Worm (Caenorhabditis elegans) whole organism, L4 larva: ENCODE results near the gene rmd-1.

ENCODE experiments used
- F26F4.8 ChIP-seq: fragments of 200-800 bp; sonication (Bioruptor generic); conservative IDR thresholded peaks from 2 replicates; pipeline ENCODE4 v1.3.6; 2022; ENCODE audit warnings: missing genetic modification characterization, missing compliant biosample characterization
- F44E2.7 ChIP-seq: fragments of 200-800 bp; sonication (Bioruptor generic); IDR thresholded peaks from 2 replicates; pipeline ENCODE4 v2.1.2; 2022; ENCODE audit warnings: missing genetic modification characterization, missing compliant biosample characterization
- T20F7.1 ChIP-seq: fragments of 200-800 bp; sonication (Bioruptor generic); optimal IDR thresholded peaks from 2 replicates; lab custom pipeline; 2018; ENCODE audit warnings: mild to moderate bottlenecking, missing genetic modification characterization, missing compliant biosample characterization
- Y105C5A.15 ChIP-seq: fragments of 200-800 bp; sonication (Bioruptor generic); IDR thresholded peaks from 2 replicates; pipeline ENCODE4 v1.3.6; 2022; ENCODE audit warnings: missing genetic modification characterization, missing compliant biosample characterization
- Y48G9A.11 ChIP-seq: fragments of 200-800 bp; sonication (Bioruptor generic); IDR thresholded peaks from 2 replicates; pipeline ENCODE4 v1.3.6; 2022; ENCODE audit warnings: missing genetic modification reagents, missing genetic modification characterization, missing compliant biosample characterization
- Y5F2A.4 ChIP-seq: fragments of 200-800 bp; sonication (Bioruptor generic); optimal IDR thresholded peaks from 2 replicates; lab custom pipeline; 2018; ENCODE audit warnings: mild to moderate bottlenecking, missing genetic modification characterization, missing compliant biosample characterization
- ZK337.2 ChIP-seq: fragments of 200-800 bp; sonication (Bioruptor generic); IDR thresholded peaks from 2 replicates; pipeline ENCODE4 v1.3.6; 2022; ENCODE audit warnings: missing genetic modification reagents, missing genetic modification characterization, missing compliant biosample characterization
- ZK546.5 ChIP-seq, 2 experiments: sonication (generic microtip); optimal IDR thresholded peaks; 2 replicates each; lab custom pipeline; 2017; ENCODE audit warnings: missing biosample characterization in 2 of 2, missing genetic modification characterization in 2 of 2
- ceh-28 ChIP-seq: fragments of 150-350 bp; optimal IDR thresholded peaks from 2 replicates; lab custom pipeline; 2014; ENCODE audit warnings: missing biosample characterization, missing genetic modification reagents, missing genetic modification characterization
- ceh-44 ChIP-seq: fragments of 200-800 bp; sonication (Bioruptor generic); IDR thresholded peaks from 2 replicates; pipeline ENCODE4 v1.3.6; 2022; ENCODE audit warnings: missing genetic modification reagents, missing genetic modification characterization, missing compliant biosample characterization
- daf-16 ChIP-seq, 3 experiments: sonication (generic microtip); optimal IDR thresholded peaks; 2 replicates each; lab custom pipeline; 2016 to 2017; ENCODE audit warnings: missing genetic modification characterization in 3 of 3, missing genetic modification reagents in 3 of 3, mild to moderate bottlenecking in 2 of 3, missing compliant biosample characterization in 2 of 3, missing biosample characterization in 1 of 3, moderate library complexity in 1 of 3
- hlh-30 ChIP-seq: sonication (generic microtip); optimal IDR thresholded peaks from 2 replicates; lab custom pipeline; 2017; ENCODE audit warnings: antibody characterized with exemption, mild to moderate bottlenecking, missing genetic modification characterization, missing compliant biosample characterization; ENCODE audit not compliant: insufficient read depth
- hmg-1.1 ChIP-seq: fragments of 200-800 bp; sonication (Bioruptor generic); IDR thresholded peaks from 2 replicates; pipeline ENCODE4 v1.3.6; 2022; ENCODE audit warnings: missing genetic modification reagents, missing genetic modification characterization, missing compliant biosample characterization
- jun-1 ChIP-seq: fragments of 150-350 bp; optimal IDR thresholded peaks from 2 replicates; lab custom pipeline; 2014; ENCODE audit warnings: missing biosample characterization, missing genetic modification reagents, missing genetic modification characterization
- lim-7 ChIP-seq: fragments of 200-800 bp; sonication (Bioruptor generic); IDR thresholded peaks from 2 replicates; pipeline ENCODE4 v1.3.6; 2022; ENCODE audit warnings: missing genetic modification characterization, missing compliant biosample characterization
- lin-13 ChIP-seq: fragments of 150-350 bp; optimal IDR thresholded peaks from 2 replicates; lab custom pipeline; 2014; ENCODE audit warnings: missing biosample characterization, missing genetic modification reagents, missing genetic modification characterization
- lir-3 ChIP-seq: sonication (generic microtip); optimal IDR thresholded peaks from 2 replicates; lab custom pipeline; 2016; ENCODE audit warnings: mild to moderate bottlenecking, missing genetic modification characterization, missing compliant biosample characterization
- lsy-2 ChIP-seq, 2 experiments: fragments of 150-350 bp in 1 of 2; sonication (generic microtip) in 1 of 2; optimal IDR thresholded peaks; 2 replicates each; lab custom pipeline; 2014 to 2017; ENCODE audit warnings: missing biosample characterization in 2 of 2, missing genetic modification characterization in 2 of 2
- madf-5 ChIP-seq, 2 experiments: fragments of 200-800 bp; sonication (Bioruptor generic); IDR thresholded peaks; 2 replicates each; pipeline ENCODE4 v1.3.6; 2022; ENCODE audit warnings: missing compliant biosample characterization in 2 of 2, missing genetic modification characterization in 2 of 2
- mdl-1 ChIP-seq, 2 experiments: fragments of 150-350 bp in 1 of 2; sonication (generic microtip) in 1 of 2; optimal IDR thresholded peaks; 2 replicates each; lab custom pipeline; 2014 to 2017; ENCODE audit warnings: missing biosample characterization in 2 of 2, missing genetic modification characterization in 2 of 2
- mxl-3 ChIP-seq: fragments of 200-800 bp; sonication (Bioruptor generic); optimal IDR thresholded peaks from 2 replicates; lab custom pipeline; 2018; ENCODE audit warnings: mild to moderate bottlenecking, missing genetic modification characterization, missing compliant biosample characterization
- nhr-11 ChIP-seq: fragments of 150-350 bp; optimal IDR thresholded peaks from 2 replicates; lab custom pipeline; 2014; ENCODE audit warnings: missing biosample characterization, missing genetic modification characterization
- nhr-237 ChIP-seq: sonication (generic microtip); optimal IDR thresholded peaks from 2 replicates; lab custom pipeline; 2017; ENCODE audit warnings: missing biosample characterization, missing genetic modification characterization
- nhr-25 ChIP-seq: sonication (generic microtip); optimal IDR thresholded peaks from 2 replicates; lab custom pipeline; 2017; ENCODE audit warnings: missing genetic modification characterization, mild to moderate bottlenecking, missing compliant biosample characterization, antibody characterized with exemption, moderate library complexity, borderline replicate concordance; ENCODE audit not compliant: insufficient read depth
- nhr-28 ChIP-seq: fragments of 150-350 bp; optimal IDR thresholded peaks from 2 replicates; lab custom pipeline; 2014; ENCODE audit warnings: missing biosample characterization, missing genetic modification characterization
- nhr-41 ChIP-seq: fragments of 200-800 bp; sonication (Bioruptor generic); IDR thresholded peaks from 2 replicates; pipeline ENCODE4 v1.3.6; 2022; ENCODE audit warnings: missing genetic modification reagents, missing genetic modification characterization, missing compliant biosample characterization
- set-16 ChIP-seq: fragments of 200-800 bp; sonication (Bioruptor generic); IDR thresholded peaks from 2 replicates; pipeline ENCODE4 v1.3.6; 2022; ENCODE audit warnings: missing genetic modification reagents, missing genetic modification characterization, missing compliant biosample characterization
- snpc-4 ChIP-seq: fragments of 150-350 bp; optimal IDR thresholded peaks from 2 replicates; lab custom pipeline; 2014; ENCODE audit warnings: missing biosample characterization, missing genetic modification characterization
- tra-1 ChIP-seq: fragments of 200-800 bp; sonication (Bioruptor generic); IDR thresholded peaks from 2 replicates; pipeline ENCODE4 v1.3.6; 2022; ENCODE audit warnings: missing genetic modification reagents, missing genetic modification characterization, missing compliant biosample characterization
- unc-130 ChIP-seq: sonication (generic microtip); optimal IDR thresholded peaks from 2 replicates; lab custom pipeline; 2016; ENCODE audit warnings: missing genetic modification reagents, missing genetic modification characterization, missing compliant biosample characterization
- unc-62 ChIP-seq, 3 experiments: fragments of 150-350 bp in 1 of 3; sonication (generic microtip); optimal IDR thresholded peaks in 2 of 3; peaks in 1 of 3; 1 replicate in 1 of 3; 2 replicates in 2 of 3; lab custom pipeline; 2014 to 2017; ENCODE audit warnings: missing biosample characterization in 3 of 3, missing genetic modification characterization in 3 of 3, missing genetic modification reagents in 3 of 3, missing genotype in 1 of 3
- zip-11 ChIP-seq: fragments of 200-800 bp; sonication (Bioruptor generic); IDR thresholded peaks from 2 replicates; pipeline ENCODE4 v1.3.6; 2022; ENCODE audit warnings: missing genetic modification characterization, missing compliant biosample characterization
- ztf-7 ChIP-seq: fragments of 150-350 bp; optimal IDR thresholded peaks from 2 replicates; lab custom pipeline; 2014; ENCODE audit warnings: missing biosample characterization, missing genetic modification characterization

The rmd-1 gene

DNA sequence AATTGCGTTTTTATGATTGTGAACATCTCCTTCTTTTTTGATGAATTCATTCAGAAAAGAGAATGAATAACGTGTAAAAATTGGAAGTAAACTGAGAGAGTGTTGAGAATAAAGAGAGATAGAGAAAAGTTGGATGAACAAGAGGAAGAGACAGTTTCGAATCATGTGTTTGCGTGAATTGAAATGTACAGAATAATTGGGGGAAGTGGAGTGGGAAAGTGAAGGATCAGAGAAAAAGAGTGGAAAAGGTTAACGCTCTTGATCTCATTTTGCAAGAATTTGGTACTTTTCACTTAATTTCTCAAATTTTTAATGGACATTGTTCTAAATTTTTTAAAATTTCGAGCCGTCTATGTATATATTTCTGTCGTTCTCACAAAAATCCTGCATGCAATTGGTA lies 25.6 kb upstream of the rmd-1 start:
- TF ChIP-seq Y5F2A.4 (GFP tag; lab: Kevin White, UChicago) (no peak), unc-62 (GFP tag; optimal IDR thresholded peaks at IDR 0.05 in 1 of 2; lab: Kevin White, UChicago) (peak in 1 of 2 experiments; percentile 55), unc-62 (tag; optimal IDR thresholded peaks at IDR 0.05; lab: Kevin White, UChicago) (no peak)
- TF ChIP-seq, all 104 proteins: peak for 1

DNA sequence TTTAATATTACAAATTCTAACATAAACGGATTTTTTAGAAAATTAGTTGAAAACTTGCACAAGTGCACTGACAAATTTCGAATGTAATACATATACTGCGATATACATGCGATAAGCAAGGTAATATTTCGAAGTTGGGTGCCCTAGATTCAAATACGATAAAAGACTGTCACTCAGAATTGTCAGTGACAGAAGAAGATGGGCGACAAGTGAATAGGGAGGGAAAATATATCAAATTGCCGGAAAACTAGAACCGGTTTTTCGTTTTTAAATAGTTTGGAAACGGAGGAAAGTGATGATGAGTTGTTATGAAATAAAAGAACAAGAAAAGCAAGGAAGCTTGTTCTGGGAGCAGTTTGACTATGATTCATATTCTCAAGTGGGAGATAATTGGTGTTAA lies 24.9 kb upstream of the rmd-1 start:
- TF ChIP-seq madf-5 (GFP tag; IDR thresholded peaks at IDR 0.05; lab: Robert Waterston, UW) (no peak), Y105C5A.15 (GFP tag; lab: Robert Waterston, UW) (no peak), unc-130 (GFP tag; lab: Kevin White, UChicago) (no peak), nhr-11 (tag; lab: Kevin White, UChicago) (no peak), hmg-1.1 (GFP tag; lab: Robert Waterston, UW) (no peak), nhr-25 (no peak), lsy-2 (tag; optimal IDR thresholded peaks at IDR 0.05; lab: Kevin White, UChicago) (no peak), Y48G9A.11 (GFP tag; lab: Robert Waterston, UW) (no peak), ceh-28 (tag; lab: Kevin White, UChicago) (no peak), daf-16 (GFP tag; optimal IDR thresholded peaks at IDR 0.05; lab: Kevin White, UChicago) (no peak), daf-16 (tag; optimal IDR thresholded peaks at IDR 0.05; lab: Kevin White, UChicago) (no peak), nhr-41 (GFP tag; lab: Robert Waterston, UW) (no peak)

DNA sequence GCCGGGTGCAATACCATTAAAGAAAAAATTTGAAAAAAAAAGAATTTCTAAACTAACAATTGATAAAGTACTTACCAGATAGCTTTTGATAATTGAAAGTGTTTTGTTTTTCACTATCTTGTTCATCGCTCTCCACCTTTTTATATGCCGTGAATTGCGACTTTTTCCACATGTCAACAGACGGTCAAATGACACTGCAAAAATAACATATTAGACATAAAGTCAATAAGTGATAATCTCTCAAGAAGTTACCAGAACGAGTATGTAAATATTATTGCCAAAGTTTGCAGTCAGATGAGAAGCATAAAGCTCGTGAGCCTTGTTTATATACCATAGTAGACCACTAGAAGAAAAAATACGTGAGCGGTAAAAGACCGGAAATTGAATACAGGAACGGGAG lies 23.0 kb upstream of the rmd-1 start, which contains the start of gene dao-6:
Gene dao-6, minus strand, starts transcription at position 345 of the 400 bp plus-strand sequence.
- TF ChIP-seq daf-16 (GFP tag; optimal IDR thresholded peaks at IDR 0.05; lab: Kevin White, UChicago) = no peak
- peak; percentile 62 for TF ChIP-seq daf-16 (tag; optimal IDR thresholded peaks at IDR 0.05; lab: Kevin White, UChicago)
- TF ChIP-seq ztf-7 (tag; lab: Kevin White, UChicago) = no peak
- no peak for TF ChIP-seq tra-1 (GFP tag; lab: Robert Waterston, UW)

DNA sequence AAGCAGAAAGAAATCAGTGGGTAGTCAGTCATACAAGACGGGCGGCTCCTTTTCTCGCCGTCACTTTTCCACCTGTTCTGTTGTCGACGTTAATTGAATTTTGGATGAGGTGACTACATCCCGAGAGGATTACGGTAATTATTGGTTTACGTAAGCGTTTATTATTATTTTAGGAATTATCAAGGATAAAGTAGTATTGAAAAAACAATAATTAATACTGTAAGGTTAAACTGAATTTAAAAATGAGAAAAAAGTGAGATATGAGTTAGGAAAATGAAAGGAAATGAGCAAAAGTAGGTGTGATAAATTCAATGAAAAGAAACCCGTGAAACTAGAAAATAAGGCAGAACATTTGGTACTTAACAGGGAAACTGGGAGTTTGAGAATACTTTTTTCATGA lies 19.9 kb upstream of the rmd-1 start, which contains the start of gene hlh-4:
Gene hlh-4, minus strand, starts transcription at position 101 of the 400 bp plus-strand sequence.
- no peak for TF ChIP-seq nhr-11 (tag; lab: Kevin White, UChicago)

DNA sequence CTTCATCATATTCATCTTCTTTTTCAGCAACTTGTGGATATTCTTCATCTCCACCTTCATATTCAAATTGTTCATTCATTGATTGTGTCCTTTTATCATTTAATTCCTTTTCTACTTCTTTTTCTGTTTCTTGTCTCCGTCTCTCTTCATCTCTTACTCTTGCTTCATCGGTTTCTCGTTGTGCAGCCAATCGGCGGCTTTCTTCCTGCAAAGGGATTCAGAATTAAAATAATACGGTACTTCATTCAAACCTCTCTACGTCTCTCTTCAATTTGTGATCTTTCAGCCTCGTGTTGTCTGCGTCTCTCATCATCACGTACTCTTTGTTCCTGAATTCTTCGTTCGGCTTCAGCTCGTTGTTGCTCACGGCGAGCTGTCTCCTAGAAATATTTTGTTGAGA lies 18.2 kb upstream of the rmd-1 start:
- peak in 1 of 2 experiments; percentile 28 for TF ChIP-seq lsy-2 (tag; optimal IDR thresholded peaks at IDR 0.05; lab: Kevin White, UChicago)
- TF ChIP-seq lim-7 (GFP tag; lab: Robert Waterston, UW) = no peak
- TF ChIP-seq nhr-28 (tag; lab: Kevin White, UChicago) = peak; percentile 15
- peak in 1 of 2 experiments; percentile 87 for TF ChIP-seq unc-62 (GFP tag; optimal IDR thresholded peaks at IDR 0.05 in 1 of 2; lab: Kevin White, UChicago)
- TF ChIP-seq unc-62 (tag; optimal IDR thresholded peaks at IDR 0.05; lab: Kevin White, UChicago) = no peak
- TF ChIP-seq ZK546.5 (tag; optimal IDR thresholded peaks at IDR 0.05; lab: Kevin White, UChicago) = no peak
- no peak for TF ChIP-seq F26F4.8 (GFP tag; lab: Robert Waterston, UW)
- no peak for TF ChIP-seq unc-130 (GFP tag; lab: Kevin White, UChicago)

DNA sequence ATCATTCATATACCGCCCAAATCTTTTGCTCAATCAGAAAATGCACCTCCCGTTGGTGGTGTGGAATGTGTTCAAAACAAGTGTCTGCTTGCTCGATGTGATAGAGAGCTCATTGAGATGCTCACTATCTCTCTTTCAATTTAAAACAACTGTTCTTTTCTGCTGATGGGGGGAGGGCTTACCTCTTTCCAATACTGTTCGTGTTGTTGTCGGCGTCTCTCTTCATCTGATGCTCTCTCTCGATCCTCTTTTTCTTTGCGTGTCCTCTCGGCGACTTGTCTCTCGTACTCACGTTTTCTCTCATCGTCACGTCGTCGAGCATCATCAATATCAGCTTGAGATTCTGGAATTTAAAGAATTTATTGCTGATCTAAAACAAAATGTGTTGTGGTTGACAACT lies 16.9 kb upstream of the rmd-1 start:
- TF ChIP-seq daf-16 (GFP tag; optimal IDR thresholded peaks at IDR 0.05; lab: Kevin White, UChicago) (peak in 1 of 2 experiments; percentile 93), daf-16 (tag; optimal IDR thresholded peaks at IDR 0.05; lab: Kevin White, UChicago) (no peak), mxl-3 (no peak), nhr-11 (tag; lab: Kevin White, UChicago) (peak; percentile 59), hlh-30 (peak; percentile 7)

DNA sequence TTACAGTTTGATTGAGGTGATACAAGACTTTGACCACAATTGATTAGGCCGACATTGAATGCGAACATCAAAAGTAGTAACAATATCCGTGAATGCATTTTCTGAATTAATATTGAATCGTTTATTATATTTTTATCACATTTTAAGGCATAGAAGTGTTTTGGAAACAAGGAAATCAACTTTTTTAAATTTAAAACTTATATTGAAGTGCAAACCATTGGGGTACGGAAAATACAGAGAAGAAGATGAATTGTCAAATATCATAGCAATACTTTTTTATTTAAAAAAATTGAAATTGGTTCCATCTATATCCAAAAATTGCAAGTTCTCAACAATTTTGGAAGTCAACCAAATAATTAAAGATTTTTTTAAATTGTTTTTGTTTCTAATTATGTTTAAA lies 15.7 kb upstream of the rmd-1 start, which contains the start of gene T05G5.1:
Gene T05G5.1, minus strand, starts transcription at position 101 of the 400 bp plus-strand sequence.
- TF ChIP-seq F44E2.7 = no peak
- TF ChIP-seq nhr-237 (tag; lab: Kevin White, UChicago) = no peak
- no peak for TF ChIP-seq nhr-25
- no peak for TF ChIP-seq jun-1 (tag; lab: Kevin White, UChicago)
- TF ChIP-seq F26F4.8 (GFP tag; lab: Robert Waterston, UW) = no peak
- no peak for TF ChIP-seq lir-3 (tag; lab: Kevin White, UChicago)
- TF ChIP-seq zip-11 (GFP tag; lab: Robert Waterston, UW) = no peak
- no peak for TF ChIP-seq mdl-1 (tag; optimal IDR thresholded peaks at IDR 0.05; lab: Kevin White, UChicago)
- TF ChIP-seq lim-7 (GFP tag; lab: Robert Waterston, UW) = no peak
- no peak for TF ChIP-seq set-16 (GFP tag; lab: Robert Waterston, UW)
- no peak for TF ChIP-seq ZK337.2
- TF ChIP-seq T20F7.1 = no peak
- TF ChIP-seq snpc-4 = no peak
- TF ChIP-seq ceh-44 (GFP tag; lab: Robert Waterston, UW) = no peak
- TF ChIP-seq unc-62 (GFP tag; optimal IDR thresholded peaks at IDR 0.05 in 1 of 2; lab: Kevin White, UChicago) = no peak
- no peak for TF ChIP-seq unc-62 (tag; optimal IDR thresholded peaks at IDR 0.05; lab: Kevin White, UChicago)
- TF ChIP-seq lin-13 = no peak
